Worm (Caenorhabditis elegans) whole organism, L4 larva: Measurements from ENCODE around the gene frl-1.

Experiments
- D1046.2 ChIP-seq: fragments of 200-800 bp; sonication (Bioruptor generic); IDR thresholded peaks from 2 replicates; pipeline ENCODE4 v1.3.6; 2022; ENCODE audit warnings: missing genetic modification characterization, missing compliant biosample characterization
- F37D6.2 ChIP-seq: sonication (generic microtip); optimal IDR thresholded peaks from 2 replicates; lab custom pipeline; 2016; ENCODE audit warnings: mild to moderate bottlenecking, missing genetic modification characterization, missing compliant biosample characterization
- F44E2.7 ChIP-seq: fragments of 200-800 bp; sonication (Bioruptor generic); IDR thresholded peaks from 2 replicates; pipeline ENCODE4 v2.1.2; 2022; ENCODE audit warnings: missing genetic modification characterization, missing compliant biosample characterization
- T20F7.1 ChIP-seq: fragments of 200-800 bp; sonication (Bioruptor generic); optimal IDR thresholded peaks from 2 replicates; lab custom pipeline; 2018; ENCODE audit warnings: mild to moderate bottlenecking, missing genetic modification characterization, missing compliant biosample characterization
- Y48G9A.11 ChIP-seq: fragments of 200-800 bp; sonication (Bioruptor generic); IDR thresholded peaks from 2 replicates; pipeline ENCODE4 v1.3.6; 2022; ENCODE audit warnings: missing genetic modification reagents, missing genetic modification characterization, missing compliant biosample characterization
- Y5F2A.4 ChIP-seq: fragments of 200-800 bp; sonication (Bioruptor generic); optimal IDR thresholded peaks from 2 replicates; lab custom pipeline; 2018; ENCODE audit warnings: mild to moderate bottlenecking, missing genetic modification characterization, missing compliant biosample characterization
- ZK337.2 ChIP-seq: fragments of 200-800 bp; sonication (Bioruptor generic); IDR thresholded peaks from 2 replicates; pipeline ENCODE4 v1.3.6; 2022; ENCODE audit warnings: missing genetic modification reagents, missing genetic modification characterization, missing compliant biosample characterization
- ZK546.5 ChIP-seq, 2 experiments: sonication (generic microtip); optimal IDR thresholded peaks; 2 replicates each; lab custom pipeline; 2017; ENCODE audit warnings: missing biosample characterization in 2 of 2, missing genetic modification characterization in 2 of 2
- ama-1 ChIP-seq: fragments of 150-350 bp; optimal IDR thresholded peaks from 2 replicates; lab custom pipeline; 2014; ENCODE audit warnings: inconsistent platforms, mixed read lengths
- attf-4 ChIP-seq: sonication (generic microtip); optimal IDR thresholded peaks from 3 replicates; lab custom pipeline; 2017; ENCODE audit warnings: missing biosample characterization, missing genetic modification characterization
- ceh-28 ChIP-seq: fragments of 150-350 bp; optimal IDR thresholded peaks from 2 replicates; lab custom pipeline; 2014; ENCODE audit warnings: missing biosample characterization, missing genetic modification reagents, missing genetic modification characterization
- ceh-32 ChIP-seq: sonication (generic microtip); optimal IDR thresholded peaks from 2 replicates; lab custom pipeline; 2016; ENCODE audit warnings: mild to moderate bottlenecking, missing genetic modification characterization, missing compliant biosample characterization; ENCODE audit not compliant: poor library complexity
- ces-1 ChIP-seq: fragments of 150-350 bp; sonication (generic microtip); optimal IDR thresholded peaks from 4 replicates; lab custom pipeline; 2014; ENCODE audit warnings: missing biosample characterization, missing genetic modification reagents, missing genetic modification characterization
- cey-2 ChIP-seq: sonication (generic microtip); optimal IDR thresholded peaks from 3 replicates; lab custom pipeline; 2017; ENCODE audit warnings: missing genetic modification characterization, mild to moderate bottlenecking, missing compliant biosample characterization, antibody characterized with exemption, borderline replicate concordance; ENCODE audit not compliant: insufficient read depth
- daf-12 ChIP-seq: fragments of 150-350 bp; optimal IDR thresholded peaks from 2 replicates; lab custom pipeline; 2014; ENCODE audit warnings: missing biosample characterization, missing genetic modification reagents, missing genetic modification characterization
- daf-16 ChIP-seq, 3 experiments: sonication (generic microtip); optimal IDR thresholded peaks; 2 replicates each; lab custom pipeline; 2016 to 2017; ENCODE audit warnings: missing genetic modification characterization in 3 of 3, missing genetic modification reagents in 3 of 3, mild to moderate bottlenecking in 2 of 3, missing compliant biosample characterization in 2 of 3, missing biosample characterization in 1 of 3, moderate library complexity in 1 of 3
- daf-19 ChIP-seq: fragments of 200-800 bp; sonication (Bioruptor generic); conservative IDR thresholded peaks from 2 replicates; pipeline ENCODE4 v1.3.6; 2022; ENCODE audit warnings: missing genetic modification characterization, missing compliant biosample characterization
- dmd-6 ChIP-seq: fragments of 200-800 bp; sonication (Bioruptor generic); IDR thresholded peaks from 2 replicates; pipeline ENCODE4 v1.3.6; 2022; ENCODE audit warnings: missing genetic modification reagents, missing genetic modification characterization, missing compliant biosample characterization
- dpl-1 ChIP-seq: fragments of 150-350 bp; optimal IDR thresholded peaks from 2 replicates; lab custom pipeline; 2014; ENCODE audit warnings: missing biosample characterization, missing genetic modification reagents, missing genetic modification characterization
- dve-1 ChIP-seq: sonication (generic microtip); optimal IDR thresholded peaks from 2 replicates; lab custom pipeline; 2017; ENCODE audit warnings: antibody characterized with exemption, mild to moderate bottlenecking, missing genetic modification characterization, missing compliant biosample characterization; ENCODE audit not compliant: insufficient read depth
- egl-27 ChIP-seq: sonication (generic microtip); optimal IDR thresholded peaks from 3 replicates; lab custom pipeline; 2017; ENCODE audit warnings: missing biosample characterization, missing genetic modification reagents, missing genetic modification characterization
- gei-8 ChIP-seq: fragments of 200-800 bp; sonication (Bioruptor generic); optimal IDR thresholded peaks from 2 replicates; lab custom pipeline; 2018; ENCODE audit warnings: mild to moderate bottlenecking, missing genetic modification characterization, missing compliant biosample characterization
- hif-1 ChIP-seq, 2 experiments: sonication (generic microtip); optimal IDR thresholded peaks; 2 replicates each; lab custom pipeline; 2016 to 2017; ENCODE audit warnings: missing compliant biosample characterization in 2 of 2, missing genetic modification characterization in 2 of 2, missing genetic modification reagents in 2 of 2, missing genotype in 2 of 2, mild to moderate bottlenecking in 1 of 2
- hlh-11 ChIP-seq: fragments of 200-800 bp; sonication (Bioruptor generic); optimal IDR thresholded peaks from 2 replicates; lab custom pipeline; 2018; ENCODE audit warnings: mild to moderate bottlenecking, missing genetic modification characterization, missing compliant biosample characterization
- hlh-30 ChIP-seq: sonication (generic microtip); optimal IDR thresholded peaks from 2 replicates; lab custom pipeline; 2017; ENCODE audit warnings: antibody characterized with exemption, mild to moderate bottlenecking, missing genetic modification characterization, missing compliant biosample characterization; ENCODE audit not compliant: insufficient read depth
- lin-13 ChIP-seq: fragments of 150-350 bp; optimal IDR thresholded peaks from 2 replicates; lab custom pipeline; 2014; ENCODE audit warnings: missing biosample characterization, missing genetic modification reagents, missing genetic modification characterization
- lin-15B ChIP-seq: fragments of 150-350 bp; sonication (generic microtip); optimal IDR thresholded peaks from 3 replicates; lab custom pipeline; 2014; ENCODE audit warnings: missing biosample characterization, missing genetic modification characterization
- lin-38 ChIP-seq: fragments of 200-800 bp; sonication (Bioruptor generic); IDR thresholded peaks from 2 replicates; pipeline ENCODE4 v1.3.6; 2022; ENCODE audit warnings: missing genetic modification reagents, missing genetic modification characterization, missing compliant biosample characterization
- lir-3 ChIP-seq: sonication (generic microtip); optimal IDR thresholded peaks from 2 replicates; lab custom pipeline; 2016; ENCODE audit warnings: mild to moderate bottlenecking, missing genetic modification characterization, missing compliant biosample characterization
- madf-9 ChIP-seq: fragments of 200-800 bp; sonication (Bioruptor generic); conservative IDR thresholded peaks from 2 replicates; pipeline ENCODE4 v1.3.6; 2022; ENCODE audit warnings: missing genetic modification reagents, missing genetic modification characterization, missing compliant biosample characterization
- mdl-1 ChIP-seq, 2 experiments: fragments of 150-350 bp in 1 of 2; sonication (generic microtip) in 1 of 2; optimal IDR thresholded peaks; 2 replicates each; lab custom pipeline; 2014 to 2017; ENCODE audit warnings: missing biosample characterization in 2 of 2, missing genetic modification characterization in 2 of 2
- mes-2 ChIP-seq: sonication (generic microtip); optimal IDR thresholded peaks from 2 replicates; lab custom pipeline; 2016; ENCODE audit warnings: missing genotype, mild to moderate bottlenecking, missing genetic modification characterization, missing compliant biosample characterization; ENCODE audit not compliant: poor library complexity, severe bottlenecking
- mxl-2 ChIP-seq: fragments of 200-800 bp; sonication (Bioruptor generic); conservative IDR thresholded peaks from 2 replicates; pipeline ENCODE4 v1.3.6; 2022; ENCODE audit warnings: missing genetic modification reagents, missing genetic modification characterization, missing compliant biosample characterization
- nhr-102 ChIP-seq: sonication (generic microtip); optimal IDR thresholded peaks from 2 replicates; lab custom pipeline; 2016; ENCODE audit warnings: mild to moderate bottlenecking, missing genetic modification characterization, moderate library complexity, missing compliant biosample characterization
- nhr-11 ChIP-seq: fragments of 150-350 bp; optimal IDR thresholded peaks from 2 replicates; lab custom pipeline; 2014; ENCODE audit warnings: missing biosample characterization, missing genetic modification characterization
- nhr-111 ChIP-seq: fragments of 200-800 bp; sonication (Bioruptor generic); optimal IDR thresholded peaks from 2 replicates; lab custom pipeline; 2018; ENCODE audit warnings: mild to moderate bottlenecking, missing genetic modification characterization, missing compliant biosample characterization
- nhr-76 ChIP-seq: fragments of 150-350 bp; optimal IDR thresholded peaks from 2 replicates; lab custom pipeline; 2014; ENCODE audit warnings: missing biosample characterization, missing genetic modification characterization
- pqm-1 ChIP-seq: sonication (generic microtip); optimal IDR thresholded peaks from 2 replicates; lab custom pipeline; 2017; ENCODE audit warnings: missing biosample characterization, missing genetic modification characterization
- set-16 ChIP-seq: fragments of 200-800 bp; sonication (Bioruptor generic); IDR thresholded peaks from 2 replicates; pipeline ENCODE4 v1.3.6; 2022; ENCODE audit warnings: missing genetic modification reagents, missing genetic modification characterization, missing compliant biosample characterization
- snpc-4 ChIP-seq: fragments of 150-350 bp; optimal IDR thresholded peaks from 2 replicates; lab custom pipeline; 2014; ENCODE audit warnings: missing biosample characterization, missing genetic modification characterization
- spr-3 ChIP-seq: fragments of 200-800 bp; sonication (Bioruptor generic); optimal IDR thresholded peaks from 2 replicates; lab custom pipeline; 2018; ENCODE audit warnings: mild to moderate bottlenecking, missing genetic modification characterization, missing compliant biosample characterization
- tag-97 ChIP-seq: fragments of 200-800 bp; sonication (Bioruptor generic); IDR thresholded peaks from 2 replicates; pipeline ENCODE4 v1.3.6; 2022; ENCODE audit warnings: missing genetic modification characterization, missing compliant biosample characterization
- tra-1 ChIP-seq: fragments of 200-800 bp; sonication (Bioruptor generic); IDR thresholded peaks from 2 replicates; pipeline ENCODE4 v1.3.6; 2022; ENCODE audit warnings: missing genetic modification reagents, missing genetic modification characterization, missing compliant biosample characterization
- unc-130 ChIP-seq: sonication (generic microtip); optimal IDR thresholded peaks from 2 replicates; lab custom pipeline; 2016; ENCODE audit warnings: missing genetic modification reagents, missing genetic modification characterization, missing compliant biosample characterization
- unc-62 ChIP-seq, 3 experiments: fragments of 150-350 bp in 1 of 3; sonication (generic microtip); optimal IDR thresholded peaks in 2 of 3; peaks in 1 of 3; 1 replicate in 1 of 3; 2 replicates in 2 of 3; lab custom pipeline; 2014 to 2017; ENCODE audit warnings: missing biosample characterization in 3 of 3, missing genetic modification characterization in 3 of 3, missing genetic modification reagents in 3 of 3, missing genotype in 1 of 3
- zip-11 ChIP-seq: fragments of 200-800 bp; sonication (Bioruptor generic); IDR thresholded peaks from 2 replicates; pipeline ENCODE4 v1.3.6; 2022; ENCODE audit warnings: missing genetic modification characterization, missing compliant biosample characterization
- ztf-11 ChIP-seq: fragments of 150-350 bp; optimal IDR thresholded peaks from 2 replicates; lab custom pipeline; 2014; ENCODE audit warnings: missing biosample characterization, missing genetic modification characterization
- ztf-7 ChIP-seq: fragments of 150-350 bp; optimal IDR thresholded peaks from 2 replicates; lab custom pipeline; 2014; ENCODE audit warnings: missing biosample characterization, missing genetic modification characterization

The frl-1 gene

ce11 chrIII:2171892-2172591, 48.1 kb downstream of the frl-1 start (continued):
- TF ChIP-seq mes-2 (tag; lab: Kevin White, UChicago) (peak; percentile 64), lir-3 (tag; lab: Kevin White, UChicago) (no peak), tag-97 (GFP tag; lab: Robert Waterston, UW) (no peak), gei-8 (GFP tag; lab: Kevin White, UChicago) (no peak), nhr-76 (tag; lab: Kevin White, UChicago) (no peak), nhr-11 (peak; percentile 56), daf-19 (GFP tag; lab: Robert Waterston, UW) (no peak), D1046.2 (no peak), nhr-111 (GFP tag; lab: Kevin White, UChicago) (no peak), egl-27 (tag; lab: Kevin White, UChicago) (no peak), F37D6.2 (tag; lab: Kevin White, UChicago) (no peak), F44E2.7 (GFP tag; lab: Robert Waterston, UW) (no peak), mdl-1 (tag; optimal IDR thresholded peaks at IDR 0.05; lab: Kevin White, UChicago) (peak; percentile 76 to 90), ceh-32 (tag; lab: Kevin White, UChicago) (no peak), ztf-7 (tag; lab: Kevin White, UChicago) (no peak), lin-13 (GFP tag; lab: Kevin White, UChicago) (peak; percentile 70), unc-130 (GFP tag; lab: Kevin White, UChicago) (no peak), madf-9 (GFP tag; lab: Robert Waterston, UW) (no peak; the same call in none of the 2 replicates), dve-1 (tag; lab: Kevin White, UChicago) (peak; percentile 94), snpc-4 (no peak), daf-12 (no peak), ama-1 (lab: Kevin White, UChicago) (peak; percentile 97), nhr-102 (tag; lab: Kevin White, UChicago) (peak; percentile 67), hlh-30 (tag; lab: Kevin White, UChicago) (peak; percentile 83), daf-16 (GFP tag; optimal IDR thresholded peaks at IDR 0.05; lab: Kevin White, UChicago) (peak in 1 of 2 experiments; percentile 73), daf-16 (tag; optimal IDR thresholded peaks at IDR 0.05; lab: Kevin White, UChicago) (peak; percentile 74), tra-1 (GFP tag; lab: Robert Waterston, UW) (0 out of 2 replicates have a peak, but pooled peaks have one; percentile 7), pqm-1 (tag; lab: Kevin White, UChicago) (no peak), zip-11 (GFP tag; lab: Robert Waterston, UW) (no peak), Y5F2A.4 (GFP tag; lab: Kevin White, UChicago) (no peak), spr-3 (GFP tag; lab: Kevin White, UChicago) (no peak), unc-62 (GFP tag; optimal IDR thresholded peaks at IDR 0.05 in 1 of 2; lab: Kevin White, UChicago) (peak in 1 of 2 experiments; percentile 99), unc-62 (tag; optimal IDR thresholded peaks at IDR 0.05; lab: Kevin White, UChicago) (no peak), ZK546.5 (tag; optimal IDR thresholded peaks at IDR 0.05; lab: Kevin White, UChicago) (no peak), set-16 (GFP tag; lab: Robert Waterston, UW) (peak; percentile 86), lin-38 (GFP tag; lab: Robert Waterston, UW) (peak; percentile 59), Y48G9A.11 (no peak), ZK337.2 (no peak), ces-1 (no peak), hlh-11 (tag; lab: Kevin White, UChicago) (peak; percentile 97), ceh-28 (peak; percentile 2), dpl-1 (peak; percentile 60), cey-2 (tag; lab: Kevin White, UChicago) (no peak), mxl-2 (GFP tag; lab: Robert Waterston, UW) (0 out of 2 replicates have a peak, but pooled peaks have one; percentile 31), ztf-11 (tag; lab: Kevin White, UChicago) (no peak), dmd-6 (GFP tag; lab: Robert Waterston, UW) (peak; percentile 73), lin-15B (tag; lab: Kevin White, UChicago) (no peak), T20F7.1 (GFP tag; lab: Kevin White, UChicago) (peak; percentile 84), hif-1 (tag; optimal IDR thresholded peaks at IDR 0.05; lab: Kevin White, UChicago) (peak in 1 of 2 experiments; percentile 64), attf-4 (tag; lab: Kevin White, UChicago) (no peak)
